Fruit fly (Drosophila melanogaster) whole organism, embryonic: ENCODE results near the gene CG43121.

Experiments
- Abd-B ChIP-seq: fragments of 200-800 bp; sonication (Bioruptor generic); optimal IDR thresholded peaks from 2 replicates; lab custom pipeline; 2018; ENCODE audit warnings: missing biosample characterization, mild to moderate bottlenecking, missing genetic modification characterization, moderate library complexity
- Adf1 ChIP-seq: fragments of 200-800 bp; sonication (Bioruptor generic); IDR thresholded peaks from 2 replicates; pipeline ENCODE4 v1.3.6; 2022; ENCODE audit warnings: missing biosample characterization, missing genetic modification characterization
- CG10274 ChIP-seq: fragments of 200-800 bp; sonication (Bioruptor generic); optimal IDR thresholded peaks from 3 replicates; lab custom pipeline; 2017; ENCODE audit warnings: missing biosample characterization, mild to moderate bottlenecking, missing genetic modification characterization
- CG10565 ChIP-seq: fragments of 200-800 bp; sonication (Bioruptor generic); optimal IDR thresholded peaks from 3 replicates; lab custom pipeline; 2016; ENCODE audit warnings: missing biosample characterization, mild to moderate bottlenecking, missing genetic modification characterization
- CG10654 ChIP-seq: fragments of 200-800 bp; sonication (Bioruptor generic); optimal IDR thresholded peaks from 2 replicates; lab custom pipeline; 2016; ENCODE audit warnings: missing biosample characterization, missing genetic modification characterization
- CG11504 ChIP-seq: fragments of 200-800 bp; sonication (Bioruptor generic); optimal IDR thresholded peaks from 3 replicates; lab custom pipeline; 2019; ENCODE audit warnings: missing biosample characterization, mild to moderate bottlenecking, missing genetic modification characterization, moderate library complexity
- CG12769 ChIP-seq: fragments of 200-800 bp; sonication (Bioruptor generic); optimal IDR thresholded peaks from 2 replicates; lab custom pipeline; 2019; ENCODE audit warnings: missing biosample characterization, mild to moderate bottlenecking, missing genetic modification characterization, moderate library complexity
- CG14050 ChIP-seq: fragments of 200-800 bp; sonication (Bioruptor generic); IDR thresholded peaks from 3 replicates; pipeline ENCODE4 v1.3.6; 2022; ENCODE audit warnings: missing biosample characterization, missing genetic modification characterization
- CG14441 ChIP-seq: fragments of 200-800 bp; sonication (Bioruptor generic); IDR thresholded peaks from 2 replicates; pipeline ENCODE4 v1.3.6; 2022; ENCODE audit warnings: missing biosample characterization, missing genetic modification characterization
- CG15269 ChIP-seq: fragments of 200-800 bp; sonication (Bioruptor generic); optimal IDR thresholded peaks from 2 replicates; lab custom pipeline; 2018; ENCODE audit warnings: missing biosample characterization, mild to moderate bottlenecking, missing genetic modification characterization, moderate library complexity
- CG16815 ChIP-seq: fragments of 200-800 bp; sonication (Bioruptor generic); optimal IDR thresholded peaks from 3 replicates; lab custom pipeline; 2017; ENCODE audit warnings: missing biosample characterization, mild to moderate bottlenecking, missing genetic modification characterization
- CG18011 ChIP-seq: fragments of 200-800 bp; sonication (Bioruptor generic); optimal IDR thresholded peaks from 2 replicates; lab custom pipeline; 2017; ENCODE audit warnings: missing biosample characterization, missing genetic modification characterization, mild to moderate bottlenecking, moderate library complexity, missing genotype
- CG3065 ChIP-seq: fragments of 200-800 bp; sonication (Bioruptor generic); optimal IDR thresholded peaks from 2 replicates; lab custom pipeline; 2016; ENCODE audit warnings: missing biosample characterization, missing genetic modification characterization
- CG3847 ChIP-seq: fragments of 200-800 bp; sonication (Bioruptor generic); IDR thresholded peaks from 2 replicates; pipeline ENCODE4 v1.3.6; 2022; ENCODE audit warnings: missing biosample characterization, missing genetic modification characterization
- CG9437 ChIP-seq: fragments of 200-800 bp; sonication (Bioruptor generic); optimal IDR thresholded peaks from 2 replicates; lab custom pipeline; 2018; ENCODE audit warnings: missing biosample characterization, mild to moderate bottlenecking, missing genetic modification characterization
- Dbx ChIP-seq: fragments of 200-800 bp; sonication (Bioruptor generic); IDR thresholded peaks from 3 replicates; pipeline ENCODE4 v1.3.6; 2022; ENCODE audit warnings: missing biosample characterization, missing genetic modification characterization
- Eip74EF ChIP-seq, 2 experiments: fragments of 200-800 bp in 1 of 2; fragments of >200 bp in 1 of 2; sonication (Bioruptor generic) in 1 of 2; optimal IDR thresholded peaks; 2 replicates each; lab custom pipeline; 2017 to 2019; ENCODE audit warnings: missing biosample characterization in 2 of 2, missing genetic modification characterization in 2 of 2, mild to moderate bottlenecking in 1 of 2, moderate library complexity in 1 of 2
- H15 ChIP-seq: fragments of 200-800 bp; sonication (Bioruptor generic); IDR thresholded peaks from 3 replicates; pipeline ENCODE4 v1.3.6; 2022; ENCODE audit warnings: missing biosample characterization, missing genetic modification characterization
- Hey ChIP-seq: fragments of 200-800 bp; sonication (Bioruptor generic); optimal IDR thresholded peaks from 3 replicates; lab custom pipeline; 2018; ENCODE audit warnings: missing biosample characterization, mild to moderate bottlenecking, missing genetic modification characterization
- Jarid2 ChIP-seq: fragments of 200-800 bp; sonication (Bioruptor generic); optimal IDR thresholded peaks from 3 replicates; lab custom pipeline; 2017; ENCODE audit warnings: mild to moderate bottlenecking, missing biosample characterization, missing genetic modification reagents, missing genetic modification characterization
- Kr ChIP-seq: fragments of 200-800 bp; sonication (Bioruptor generic); optimal IDR thresholded peaks from 2 replicates; lab custom pipeline; 2017; ENCODE audit warnings: missing biosample characterization, mild to moderate bottlenecking, missing genetic modification characterization
- Lpt ChIP-seq: fragments of >200 bp; optimal IDR thresholded peaks from 2 replicates; lab custom pipeline; 2018; ENCODE audit warnings: missing biosample characterization, missing genetic modification characterization
- Nf-YB ChIP-seq: fragments of 200-800 bp; sonication (Bioruptor generic); optimal IDR thresholded peaks from 3 replicates; lab custom pipeline; 2019; ENCODE audit warnings: missing biosample characterization, mild to moderate bottlenecking, missing genetic modification characterization, moderate library complexity
- Oaz ChIP-seq: fragments of 200-800 bp; sonication (Bioruptor generic); IDR thresholded peaks from 2 replicates; pipeline ENCODE4 v1.3.6; 2022; ENCODE audit warnings: missing biosample characterization, missing genetic modification characterization
- Rfx ChIP-seq: fragments of 200-800 bp; sonication (Bioruptor generic); IDR thresholded peaks from 2 replicates; pipeline ENCODE4 v1.3.6; 2022; ENCODE audit warnings: missing biosample characterization, missing genetic modification characterization
- Rx ChIP-seq: fragments of 200-800 bp; sonication (Bioruptor generic); IDR thresholded peaks from 2 replicates; pipeline ENCODE4 v1.3.6; 2022; ENCODE audit warnings: missing biosample characterization, missing genetic modification characterization
- Sry-δ ChIP-seq: fragments of 200-800 bp; sonication (Bioruptor generic); optimal IDR thresholded peaks from 2 replicates; lab custom pipeline; 2016; ENCODE audit warnings: missing biosample characterization, missing genetic modification characterization
- Ssrp ChIP-seq: fragments of 200-800 bp; sonication (Bioruptor generic); optimal IDR thresholded peaks from 2 replicates; lab custom pipeline; 2018; ENCODE audit warnings: missing biosample characterization, mild to moderate bottlenecking, missing genetic modification characterization, moderate library complexity
- abd-A ChIP-seq: fragments of 200-800 bp; sonication (Bioruptor generic); optimal IDR thresholded peaks from 3 replicates; lab custom pipeline; 2019; ENCODE audit warnings: missing biosample characterization, mild to moderate bottlenecking, missing genetic modification characterization, moderate library complexity
- ac ChIP-seq: fragments of 200-800 bp; sonication (Bioruptor generic); optimal IDR thresholded peaks from 3 replicates; lab custom pipeline; 2017; ENCODE audit warnings: missing biosample characterization, mild to moderate bottlenecking, missing genetic modification characterization
- amos ChIP-seq: fragments of 200-800 bp; sonication (Bioruptor generic); IDR thresholded peaks from 2 replicates; pipeline ENCODE4 v1.3.6; 2022; ENCODE audit warnings: missing biosample characterization, missing genetic modification characterization; ENCODE audit not compliant: partially characterized antibody
- da ChIP-seq: fragments of 200-800 bp; sonication (Bioruptor generic); optimal IDR thresholded peaks from 2 replicates; lab custom pipeline; 2016; ENCODE audit warnings: missing biosample characterization, missing genetic modification characterization
- esg ChIP-seq: fragments of 200-800 bp; sonication (Bioruptor generic); conservative IDR thresholded peaks from 2 replicates; pipeline ENCODE4 v1.3.6; 2022; ENCODE audit warnings: missing biosample characterization, missing genetic modification characterization
- eve ChIP-seq, 2 experiments: fragments of >200 bp; optimal IDR thresholded peaks; 2 replicates each; lab custom pipeline; 2017; ENCODE audit warnings: missing biosample characterization in 2 of 2, missing genetic modification characterization in 2 of 2
- eyg ChIP-seq: fragments of 200-800 bp; sonication (Bioruptor generic); optimal IDR thresholded peaks from 3 replicates; lab custom pipeline; 2016; ENCODE audit warnings: missing biosample characterization, missing genetic modification characterization
- gem ChIP-seq: fragments of 200-800 bp; sonication (Bioruptor generic); optimal IDR thresholded peaks from 2 replicates; lab custom pipeline; 2019; ENCODE audit warnings: missing biosample characterization, mild to moderate bottlenecking, missing genetic modification characterization, moderate library complexity
- gsb-n ChIP-seq: fragments of 200-800 bp; sonication (Bioruptor generic); optimal IDR thresholded peaks from 3 replicates; lab custom pipeline; 2018; ENCODE audit warnings: missing biosample characterization, mild to moderate bottlenecking, missing genetic modification characterization
- kay ChIP-seq: fragments of 200-800 bp; sonication (Bioruptor generic); optimal IDR thresholded peaks from 2 replicates; lab custom pipeline; 2016; ENCODE audit warnings: missing biosample characterization, missing genetic modification characterization
- lola ChIP-seq, 3 experiments: fragments of >200 bp in 2 of 3; fragments of 200-800 bp in 1 of 3; sonication (Bioruptor generic) in 1 of 3; optimal IDR thresholded peaks; 2 replicates each; lab custom pipeline; 2017 to 2019; ENCODE audit warnings: missing biosample characterization in 3 of 3, missing genetic modification characterization in 3 of 3, mild to moderate bottlenecking in 1 of 3, moderate library complexity in 1 of 3
- nerfin-2 ChIP-seq: fragments of 200-800 bp; sonication (Bioruptor generic); IDR thresholded peaks from 2 replicates; pipeline ENCODE4 v1.3.6; 2022; ENCODE audit warnings: missing biosample characterization, missing genetic modification characterization; ENCODE audit not compliant: partially characterized antibody
- nmo ChIP-seq: fragments of 200-800 bp; sonication (Bioruptor generic); optimal IDR thresholded peaks from 2 replicates; lab custom pipeline; 2018; ENCODE audit warnings: missing biosample characterization, mild to moderate bottlenecking, missing genetic modification characterization, moderate library complexity
- phol ChIP-seq: fragments of 200-800 bp; sonication (Bioruptor generic); optimal IDR thresholded peaks from 3 replicates; lab custom pipeline; 2018; ENCODE audit warnings: missing biosample characterization, mild to moderate bottlenecking, missing genetic modification characterization, moderate library complexity
- pros ChIP-seq: fragments of 200-800 bp; sonication (Bioruptor generic); optimal IDR thresholded peaks from 3 replicates; lab custom pipeline; 2019; ENCODE audit warnings: missing biosample characterization, mild to moderate bottlenecking, missing genetic modification characterization, moderate library complexity
- ranshi ChIP-seq: fragments of 200-800 bp; sonication (Bioruptor generic); IDR thresholded peaks from 2 replicates; pipeline ENCODE4 v1.3.6; 2022; ENCODE audit warnings: missing biosample characterization, missing genetic modification characterization
- salm ChIP-seq: fragments of 200-800 bp; sonication (Bioruptor generic); optimal IDR thresholded peaks from 2 replicates; lab custom pipeline; 2018; ENCODE audit warnings: missing biosample characterization, mild to moderate bottlenecking, missing genetic modification characterization
- sens-2 ChIP-seq: fragments of 200-800 bp; sonication (Bioruptor generic); IDR thresholded peaks from 2 replicates; pipeline ENCODE4 v1.3.6; 2022; ENCODE audit warnings: missing biosample characterization, missing genetic modification characterization
- twi ChIP-seq: fragments of 200-800 bp; optimal IDR thresholded peaks from 2 replicates; lab custom pipeline; 2019; ENCODE audit warnings: missing biosample characterization, mild to moderate bottlenecking, missing genetic modification characterization, moderate library complexity
- vvl ChIP-seq: fragments of 200-800 bp; sonication (Bioruptor generic); IDR thresholded peaks from 2 replicates; pipeline ENCODE4 v1.3.6; 2022; ENCODE audit warnings: missing biosample characterization, missing genetic modification characterization
- zen ChIP-seq: fragments of 200-800 bp; sonication (Bioruptor generic); optimal IDR thresholded peaks from 3 replicates; lab custom pipeline; 2018; ENCODE audit warnings: missing biosample characterization, mild to moderate bottlenecking, missing genetic modification characterization, moderate library complexity

CG43121 gene

DNA sequence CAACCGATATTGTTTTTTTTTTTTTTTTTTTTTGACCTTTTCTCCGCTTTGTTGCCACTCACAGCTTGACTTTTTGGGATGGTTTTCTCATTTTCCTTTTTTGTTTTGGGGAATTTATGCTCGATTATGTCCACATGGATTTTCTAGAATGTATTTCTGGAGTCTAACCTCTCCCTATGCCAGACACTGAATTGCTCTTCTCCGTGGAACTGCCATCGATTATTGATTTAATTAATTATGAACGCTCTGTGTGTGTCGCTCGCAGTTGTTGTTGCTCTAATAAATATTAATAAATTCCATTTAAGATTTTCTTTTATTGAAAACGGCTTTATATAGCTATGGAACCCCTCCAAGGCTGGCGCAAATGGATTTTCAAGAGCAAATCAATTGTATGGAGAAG lies 16.6 kb downstream of the CG43121 start (continued):
- TF ChIP-seq sens-2 (GFP tag; lab: Robert Waterston, UW) (no peak), CG16815 (GFP tag; lab: Kevin White, UChicago) (no peak), Eip74EF (GFP tag; optimal IDR thresholded peaks at IDR 0.05; lab: Kevin White, UChicago) (no peak), CG10565 (GFP tag; lab: Kevin White, UChicago) (no peak), twi (peak; percentile 40), eyg (GFP tag; lab: Kevin White, UChicago) (no peak), esg (GFP tag; lab: Robert Waterston, UW) (no peak)

DNA sequence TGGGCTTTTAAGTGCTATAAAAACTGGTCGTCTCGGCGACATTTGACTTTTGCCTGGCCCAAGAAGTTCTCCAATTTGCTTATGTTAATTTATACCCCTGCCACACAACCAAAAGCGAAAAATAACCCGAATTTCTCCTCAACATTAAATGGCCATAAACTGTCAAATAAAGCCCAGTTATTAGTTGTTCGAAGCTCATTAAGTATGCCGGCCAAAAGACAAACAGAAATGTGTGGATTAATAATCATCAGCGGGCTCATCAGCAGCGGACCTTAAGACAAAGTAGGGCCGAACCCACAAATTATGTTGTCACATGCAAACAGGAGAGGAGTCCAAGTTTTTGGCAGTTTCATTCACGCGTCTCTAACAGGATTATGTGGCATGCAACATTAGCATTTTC lies 17.1 kb downstream of the CG43121 start:
- TF ChIP-seq ac (GFP tag; lab: Kevin White, UChicago) (no peak), lola (GFP tag; optimal IDR thresholded peaks at IDR 0.05; lab: Kevin White, UChicago) (no peak), Rx (no peak), Nf-YB (GFP tag; lab: Kevin White, UChicago) (no peak), ranshi (GFP tag; lab: Robert Waterston, UW) (no peak), CG9437 (no peak), CG14441 (no peak), Hey (no peak), Jarid2 (GFP tag; lab: Kevin White, UChicago) (no peak), Oaz (GFP tag; lab: Robert Waterston, UW) (no peak), Adf1 (GFP tag; lab: Robert Waterston, UW) (no peak), nmo (GFP tag; lab: Kevin White, UChicago) (no peak), abd-A (tag; lab: Kevin White, UChicago) (peak; percentile 73), Ssrp (no peak), gsb-n (no peak), H15 (GFP tag; lab: Robert Waterston, UW) (no peak), Lpt (no peak), Sry-δ (no peak), kay (GFP tag; lab: Kevin White, UChicago) (no peak), vvl (GFP tag; lab: Robert Waterston, UW) (peak; percentile 22; the same call in 1 of the 2 replicates), CG3065 (no peak), salm (tag; lab: Kevin White, UChicago) (no peak), phol (no peak), Rfx (GFP tag; lab: Robert Waterston, UW) (no peak), CG12769 (tag; lab: Kevin White, UChicago) (peak; percentile 7), CG10565 (GFP tag; lab: Kevin White, UChicago) (no peak), CG10654 (GFP tag; lab: Kevin White, UChicago) (no peak), CG3847 (no peak), Dbx (GFP tag; lab: Robert Waterston, UW) (no peak), zen (tag; lab: Kevin White, UChicago) (no peak), Abd-B (peak; percentile 4), da (GFP tag; lab: Kevin White, UChicago) (no peak), gem (tag; lab: Kevin White, UChicago) (no peak), CG18011 (GFP tag; lab: Kevin White, UChicago) (no peak), CG15269 (no peak), eve (GFP tag; optimal IDR thresholded peaks at IDR 0.05; lab: Kevin White, UChicago) (peak in 1 of 2 experiments; percentile 0), CG10274 (GFP tag; lab: Kevin White, UChicago) (no peak), CG11504 (no peak), CG14050 (GFP tag; lab: Robert Waterston, UW) (no peak), nerfin-2 (GFP tag; lab: Robert Waterston, UW) (no peak), amos (GFP tag; lab: Robert Waterston, UW) (no peak), Kr (no peak), pros (GFP tag; lab: Kevin White, UChicago) (no peak)
